Worm (Caenorhabditis elegans) whole organism, L4 larva: ENCODE results near the gene Y24D9A.7.

ENCODE experiments used
- F10B5.3 ChIP-seq: sonication (generic microtip); optimal IDR thresholded peaks from 2 replicates; lab custom pipeline; 2016; ENCODE audit warnings: mild to moderate bottlenecking, missing genetic modification characterization, missing compliant biosample characterization
- F37D6.2 ChIP-seq: sonication (generic microtip); optimal IDR thresholded peaks from 2 replicates; lab custom pipeline; 2016; ENCODE audit warnings: mild to moderate bottlenecking, missing genetic modification characterization, missing compliant biosample characterization
- F49E8.2 ChIP-seq: sonication (generic microtip); optimal IDR thresholded peaks from 2 replicates; lab custom pipeline; 2016; ENCODE audit warnings: missing compliant biosample characterization, mild to moderate bottlenecking, missing genetic modification characterization, borderline replicate concordance
- T20F7.1 ChIP-seq: fragments of 200-800 bp; sonication (Bioruptor generic); optimal IDR thresholded peaks from 2 replicates; lab custom pipeline; 2018; ENCODE audit warnings: mild to moderate bottlenecking, missing genetic modification characterization, missing compliant biosample characterization
- T26A8.4 ChIP-seq: fragments of 200-800 bp; sonication (Bioruptor generic); IDR thresholded peaks from 2 replicates; pipeline ENCODE4 v1.3.6; 2022; ENCODE audit warnings: missing genetic modification characterization, missing compliant biosample characterization
- Y48G9A.11 ChIP-seq: fragments of 200-800 bp; sonication (Bioruptor generic); IDR thresholded peaks from 2 replicates; pipeline ENCODE4 v1.3.6; 2022; ENCODE audit warnings: missing genetic modification reagents, missing genetic modification characterization, missing compliant biosample characterization
- Y5F2A.4 ChIP-seq: fragments of 200-800 bp; sonication (Bioruptor generic); optimal IDR thresholded peaks from 2 replicates; lab custom pipeline; 2018; ENCODE audit warnings: mild to moderate bottlenecking, missing genetic modification characterization, missing compliant biosample characterization
- Y75B8A.6 ChIP-seq: fragments of 200-800 bp; sonication (Bioruptor generic); IDR thresholded peaks from 2 replicates; pipeline ENCODE4 v1.3.6; 2022; ENCODE audit warnings: missing genetic modification reagents, missing genetic modification characterization, missing compliant biosample characterization
- ZK546.5 ChIP-seq, 2 experiments: sonication (generic microtip); optimal IDR thresholded peaks; 2 replicates each; lab custom pipeline; 2017; ENCODE audit warnings: missing biosample characterization in 2 of 2, missing genetic modification characterization in 2 of 2
- aha-1 ChIP-seq: fragments of 150-350 bp; peaks from one replicate; lab custom pipeline; 2014; ENCODE audit warnings: missing biosample characterization, missing genetic modification characterization
- aly-2 ChIP-seq: sonication (generic microtip); optimal IDR thresholded peaks from 2 replicates; lab custom pipeline; 2018; ENCODE audit warnings: missing biosample characterization, missing genetic modification characterization
- daf-12 ChIP-seq: fragments of 150-350 bp; optimal IDR thresholded peaks from 2 replicates; lab custom pipeline; 2014; ENCODE audit warnings: missing biosample characterization, missing genetic modification reagents, missing genetic modification characterization
- daf-16 ChIP-seq, 3 experiments: sonication (generic microtip); optimal IDR thresholded peaks; 2 replicates each; lab custom pipeline; 2016 to 2017; ENCODE audit warnings: missing genetic modification characterization in 3 of 3, missing genetic modification reagents in 3 of 3, mild to moderate bottlenecking in 2 of 3, missing compliant biosample characterization in 2 of 3, missing biosample characterization in 1 of 3, moderate library complexity in 1 of 3
- daf-19 ChIP-seq: fragments of 200-800 bp; sonication (Bioruptor generic); conservative IDR thresholded peaks from 2 replicates; pipeline ENCODE4 v1.3.6; 2022; ENCODE audit warnings: missing genetic modification characterization, missing compliant biosample characterization
- daf-8 ChIP-seq: fragments of 200-800 bp; sonication (Bioruptor generic); IDR thresholded peaks from 2 replicates; pipeline ENCODE4 v1.3.6; 2022; ENCODE audit warnings: missing genetic modification characterization, missing compliant biosample characterization
- dmd-6 ChIP-seq: fragments of 200-800 bp; sonication (Bioruptor generic); IDR thresholded peaks from 2 replicates; pipeline ENCODE4 v1.3.6; 2022; ENCODE audit warnings: missing genetic modification reagents, missing genetic modification characterization, missing compliant biosample characterization
- dmd-9 ChIP-seq: fragments of 200-800 bp; sonication (Bioruptor generic); IDR thresholded peaks from 2 replicates; pipeline ENCODE4 v1.3.6; 2022; ENCODE audit warnings: missing genetic modification reagents, missing genetic modification characterization, missing compliant biosample characterization
- dve-1 ChIP-seq: sonication (generic microtip); optimal IDR thresholded peaks from 2 replicates; lab custom pipeline; 2017; ENCODE audit warnings: antibody characterized with exemption, mild to moderate bottlenecking, missing genetic modification characterization, missing compliant biosample characterization; ENCODE audit not compliant: insufficient read depth
- fos-1 ChIP-seq: fragments of 150-350 bp; optimal IDR thresholded peaks from 2 replicates; lab custom pipeline; 2014; ENCODE audit warnings: missing biosample characterization, missing genetic modification characterization
- hif-1 ChIP-seq, 2 experiments: sonication (generic microtip); optimal IDR thresholded peaks; 2 replicates each; lab custom pipeline; 2016 to 2017; ENCODE audit warnings: missing compliant biosample characterization in 2 of 2, missing genetic modification characterization in 2 of 2, missing genetic modification reagents in 2 of 2, missing genotype in 2 of 2, mild to moderate bottlenecking in 1 of 2
- hlh-11 ChIP-seq: fragments of 200-800 bp; sonication (Bioruptor generic); optimal IDR thresholded peaks from 2 replicates; lab custom pipeline; 2018; ENCODE audit warnings: mild to moderate bottlenecking, missing genetic modification characterization, missing compliant biosample characterization
- hlh-30 ChIP-seq: sonication (generic microtip); optimal IDR thresholded peaks from 2 replicates; lab custom pipeline; 2017; ENCODE audit warnings: antibody characterized with exemption, mild to moderate bottlenecking, missing genetic modification characterization, missing compliant biosample characterization; ENCODE audit not compliant: insufficient read depth
- hmg-1.1 ChIP-seq: fragments of 200-800 bp; sonication (Bioruptor generic); IDR thresholded peaks from 2 replicates; pipeline ENCODE4 v1.3.6; 2022; ENCODE audit warnings: missing genetic modification reagents, missing genetic modification characterization, missing compliant biosample characterization
- lim-7 ChIP-seq: fragments of 200-800 bp; sonication (Bioruptor generic); IDR thresholded peaks from 2 replicates; pipeline ENCODE4 v1.3.6; 2022; ENCODE audit warnings: missing genetic modification characterization, missing compliant biosample characterization
- lin-13 ChIP-seq: fragments of 150-350 bp; optimal IDR thresholded peaks from 2 replicates; lab custom pipeline; 2014; ENCODE audit warnings: missing biosample characterization, missing genetic modification reagents, missing genetic modification characterization
- lin-39 ChIP-seq: fragments of 150-350 bp; optimal IDR thresholded peaks from 2 replicates; lab custom pipeline; 2014; ENCODE audit warnings: missing biosample characterization, missing genetic modification reagents, missing genetic modification characterization
- lsy-2 ChIP-seq, 2 experiments: fragments of 150-350 bp in 1 of 2; sonication (generic microtip) in 1 of 2; optimal IDR thresholded peaks; 2 replicates each; lab custom pipeline; 2014 to 2017; ENCODE audit warnings: missing biosample characterization in 2 of 2, missing genetic modification characterization in 2 of 2
- madf-5 ChIP-seq, 2 experiments: fragments of 200-800 bp; sonication (Bioruptor generic); IDR thresholded peaks; 2 replicates each; pipeline ENCODE4 v1.3.6; 2022; ENCODE audit warnings: missing compliant biosample characterization in 2 of 2, missing genetic modification characterization in 2 of 2
- madf-9 ChIP-seq: fragments of 200-800 bp; sonication (Bioruptor generic); conservative IDR thresholded peaks from 2 replicates; pipeline ENCODE4 v1.3.6; 2022; ENCODE audit warnings: missing genetic modification reagents, missing genetic modification characterization, missing compliant biosample characterization
- mdt-29 ChIP-seq: fragments of 200-800 bp; sonication (Bioruptor generic); IDR thresholded peaks from 2 replicates; pipeline ENCODE4 v1.3.6; 2022; ENCODE audit warnings: missing genetic modification reagents, missing genetic modification characterization, missing compliant biosample characterization
- mep-1 ChIP-seq: fragments of 150-350 bp; sonication (generic microtip); optimal IDR thresholded peaks from 3 replicates; lab custom pipeline; 2014; ENCODE audit warnings: missing biosample characterization, missing genetic modification characterization
- mes-2 ChIP-seq: sonication (generic microtip); optimal IDR thresholded peaks from 2 replicates; lab custom pipeline; 2016; ENCODE audit warnings: missing genotype, mild to moderate bottlenecking, missing genetic modification characterization, missing compliant biosample characterization; ENCODE audit not compliant: poor library complexity, severe bottlenecking
- mxl-2 ChIP-seq: fragments of 200-800 bp; sonication (Bioruptor generic); conservative IDR thresholded peaks from 2 replicates; pipeline ENCODE4 v1.3.6; 2022; ENCODE audit warnings: missing genetic modification reagents, missing genetic modification characterization, missing compliant biosample characterization
- nhr-10 ChIP-seq: fragments of 150-350 bp; optimal IDR thresholded peaks from 2 replicates; lab custom pipeline; 2014; ENCODE audit warnings: missing biosample characterization, missing genetic modification characterization
- nhr-102 ChIP-seq: sonication (generic microtip); optimal IDR thresholded peaks from 2 replicates; lab custom pipeline; 2016; ENCODE audit warnings: mild to moderate bottlenecking, missing genetic modification characterization, moderate library complexity, missing compliant biosample characterization
- nhr-11 ChIP-seq: fragments of 150-350 bp; optimal IDR thresholded peaks from 2 replicates; lab custom pipeline; 2014; ENCODE audit warnings: missing biosample characterization, missing genetic modification characterization
- nhr-237 ChIP-seq: sonication (generic microtip); optimal IDR thresholded peaks from 2 replicates; lab custom pipeline; 2017; ENCODE audit warnings: missing biosample characterization, missing genetic modification characterization
- nhr-25 ChIP-seq: sonication (generic microtip); optimal IDR thresholded peaks from 2 replicates; lab custom pipeline; 2017; ENCODE audit warnings: missing genetic modification characterization, mild to moderate bottlenecking, missing compliant biosample characterization, antibody characterized with exemption, moderate library complexity, borderline replicate concordance; ENCODE audit not compliant: insufficient read depth
- nhr-28 ChIP-seq: fragments of 150-350 bp; optimal IDR thresholded peaks from 2 replicates; lab custom pipeline; 2014; ENCODE audit warnings: missing biosample characterization, missing genetic modification characterization
- nhr-41 ChIP-seq: fragments of 200-800 bp; sonication (Bioruptor generic); IDR thresholded peaks from 2 replicates; pipeline ENCODE4 v1.3.6; 2022; ENCODE audit warnings: missing genetic modification reagents, missing genetic modification characterization, missing compliant biosample characterization
- nhr-42 ChIP-seq: fragments of 200-800 bp; sonication (Bioruptor generic); IDR thresholded peaks from 2 replicates; pipeline ENCODE4 v1.3.6; 2022; ENCODE audit warnings: missing genetic modification characterization, missing compliant biosample characterization
- nhr-6 ChIP-seq: fragments of 150-350 bp; optimal IDR thresholded peaks from 2 replicates; lab custom pipeline; 2014; ENCODE audit warnings: missing biosample characterization, missing genetic modification characterization
- saeg-2 ChIP-seq: fragments of 200-800 bp; sonication (Bioruptor generic); IDR thresholded peaks from 2 replicates; pipeline ENCODE4 v1.3.6; 2022; ENCODE audit warnings: missing genetic modification reagents, missing genetic modification characterization, missing compliant biosample characterization
- skn-1 ChIP-seq: fragments of 150-350 bp; optimal IDR thresholded peaks from 2 replicates; lab custom pipeline; 2014; ENCODE audit warnings: missing biosample characterization, missing genetic modification characterization
- spr-1 ChIP-seq: sonication (generic microtip); optimal IDR thresholded peaks from 2 replicates; lab custom pipeline; 2016; ENCODE audit warnings: mild to moderate bottlenecking, missing genetic modification characterization, missing compliant biosample characterization
- tra-1 ChIP-seq: fragments of 200-800 bp; sonication (Bioruptor generic); IDR thresholded peaks from 2 replicates; pipeline ENCODE4 v1.3.6; 2022; ENCODE audit warnings: missing genetic modification reagents, missing genetic modification characterization, missing compliant biosample characterization
- unc-62 ChIP-seq, 3 experiments: fragments of 150-350 bp in 1 of 3; sonication (generic microtip); optimal IDR thresholded peaks in 2 of 3; peaks in 1 of 3; 1 replicate in 1 of 3; 2 replicates in 2 of 3; lab custom pipeline; 2014 to 2017; ENCODE audit warnings: missing biosample characterization in 3 of 3, missing genetic modification characterization in 3 of 3, missing genetic modification reagents in 3 of 3, missing genotype in 1 of 3
- zfp-2 ChIP-seq: sonication (generic microtip); optimal IDR thresholded peaks from 2 replicates; lab custom pipeline; 2016; ENCODE audit warnings: mild to moderate bottlenecking, missing genetic modification characterization, missing compliant biosample characterization
- zfp-3 ChIP-seq: fragments of 200-800 bp; sonication (Bioruptor generic); conservative IDR thresholded peaks from 2 replicates; pipeline ENCODE4 v1.3.6; 2022; ENCODE audit warnings: missing genetic modification reagents, missing genetic modification characterization, missing compliant biosample characterization
- zip-2 ChIP-seq: fragments of 150-350 bp; optimal IDR thresholded peaks from 2 replicates; lab custom pipeline; 2014; ENCODE audit warnings: missing biosample characterization, missing genetic modification characterization

Y24D9A.7 gene

ce11 chrIV:4405126-4405525 lies at the start of gene Y24D9A.7:
Gene Y24D9A.7 (minus strand): TSS chrIV:4405171.
- TF ChIP-seq tra-1 (GFP tag; lab: Robert Waterston, UW) (no peak), madf-9 (GFP tag; lab: Robert Waterston, UW) (no peak), lin-39 (no peak), mxl-2 (GFP tag; lab: Robert Waterston, UW) (no peak), daf-16 (GFP tag; optimal IDR thresholded peaks at IDR 0.05; lab: Kevin White, UChicago) (peak in 1 of 2 experiments; percentile 18), daf-16 (tag; optimal IDR thresholded peaks at IDR 0.05; lab: Kevin White, UChicago) (peak; percentile 83), T20F7.1 (no peak), nhr-10 (tag; lab: Kevin White, UChicago) (no peak), dmd-9 (GFP tag; lab: Robert Waterston, UW) (no peak), mdt-29 (GFP tag; lab: Robert Waterston, UW) (no peak), dmd-6 (GFP tag; lab: Robert Waterston, UW) (peak; percentile 58), nhr-237 (no peak), daf-8 (GFP tag; lab: Robert Waterston, UW) (no peak), lim-7 (no peak), spr-1 (tag; lab: Kevin White, UChicago) (no peak), aly-2 (tag; lab: Kevin White, UChicago) (no peak), daf-12 (tag; lab: Kevin White, UChicago) (no peak), daf-19 (GFP tag; lab: Robert Waterston, UW) (no peak), nhr-41 (no peak), saeg-2 (no peak), hif-1 (tag; optimal IDR thresholded peaks at IDR 0.05; lab: Kevin White, UChicago) (peak in 1 of 2 experiments; percentile 2), mep-1 (tag; lab: Kevin White, UChicago) (peak; percentile 18), dve-1 (peak; percentile 54), lsy-2 (tag; optimal IDR thresholded peaks at IDR 0.05; lab: Kevin White, UChicago) (peak in 1 of 2 experiments; percentile 29), zfp-2 (tag; lab: Kevin White, UChicago) (no peak), fos-1 (tag; lab: Kevin White, UChicago) (no peak), nhr-6 (tag; lab: Kevin White, UChicago) (no peak), hlh-11 (tag; lab: Kevin White, UChicago) (peak; percentile 42), nhr-28 (tag; lab: Kevin White, UChicago) (peak; percentile 56), Y5F2A.4 (GFP tag; lab: Kevin White, UChicago) (no peak), F37D6.2 (tag; lab: Kevin White, UChicago) (no peak), ZK546.5 (tag; optimal IDR thresholded peaks at IDR 0.05; lab: Kevin White, UChicago) (no peak), hmg-1.1 (GFP tag; lab: Robert Waterston, UW) (no peak), aha-1 (no peak), F49E8.2 (tag; lab: Kevin White, UChicago) (no peak), zip-2 (tag; lab: Kevin White, UChicago) (no peak), nhr-11 (peak; percentile 13), skn-1 (tag; lab: Kevin White, UChicago) (no peak), nhr-25 (tag; lab: Kevin White, UChicago) (no peak), F10B5.3 (tag; lab: Kevin White, UChicago) (no peak), nhr-42 (no peak), mes-2 (tag; lab: Kevin White, UChicago) (no peak), unc-62 (GFP tag; optimal IDR thresholded peaks at IDR 0.05 in 1 of 2; lab: Kevin White, UChicago) (no peak), unc-62 (tag; optimal IDR thresholded peaks at IDR 0.05; lab: Kevin White, UChicago) (no peak), Y48G9A.11 (GFP tag; lab: Robert Waterston, UW) (no peak), T26A8.4 (GFP tag; lab: Robert Waterston, UW) (no peak), lin-13 (GFP tag; lab: Kevin White, UChicago) (no peak), Y75B8A.6 (GFP tag; lab: Robert Waterston, UW) (no peak), madf-5 (GFP tag; IDR thresholded peaks at IDR 0.05; lab: Robert Waterston, UW) (no peak), hlh-30 (tag; lab: Kevin White, UChicago) (peak; percentile 93), zfp-3 (GFP tag; lab: Robert Waterston, UW) (no peak), nhr-102 (tag; lab: Kevin White, UChicago) (peak; percentile 19)
